Fruit fly (Drosophila melanogaster) whole organism, larva: ENCODE results near the gene Cdep.
A peak's percentile ranks its signal among the peaks of the same experiment; 100 is the strongest.

Experiments used
- noc ChIP-seq: fragments of 200-800 bp; sonication (Bioruptor generic); optimal IDR thresholded peaks from 3 replicates; lab custom pipeline; 2019; ENCODE audit warnings: missing biosample characterization, mild to moderate bottlenecking, missing genetic modification characterization, moderate library complexity

The Cdep gene

dm6 chr3R:4904844-4905243, 5.5 kb upstream of the Cdep start:
- TF ChIP-seq noc: no peak

- TF ChIP-seq noc: no peak
Measured at dm6 chr3R:4905764-4906626, 4.4 kb upstream of the Cdep start, which contains the start of gene Gnf1. Gene Gnf1 (plus strand): TSS chr3R:4906622.

dm6 chr3R:4906627-4906940, 3.8 kb upstream of the Cdep start:
- no peak for TF ChIP-seq noc

dm6 chr3R:4910839-4911341, 538 bp downstream of the Cdep start:
- no peak for TF ChIP-seq noc

dm6 chr3R:4912130-4912549, 1.8 kb downstream of the Cdep start:
- TF ChIP-seq noc: peak; percentile 83

dm6 chr3R:4913181-4913580, 2.8 kb downstream of the Cdep start:
- TF ChIP-seq noc: peak; percentile 17

- no peak for TF ChIP-seq noc
Measured at dm6 chr3R:4914439-4914880, 4.1 kb downstream of the Cdep start.

- no peak for TF ChIP-seq noc
Measured at dm6 chr3R:4947732-4948131, 37.4 kb downstream of the Cdep start.

dm6 chr3R:4951764-4952570, 41.6 kb downstream of the Cdep start:
- peak; percentile 11 for TF ChIP-seq noc

dm6 chr3R:4952571-4952929, 42.2 kb downstream of the Cdep start, which contains the start of gene Ubc6:
Gene Ubc6 (minus strand): TSS chr3R:4952682.
- no peak for TF ChIP-seq noc

dm6 chr3R:4955152-4955551, 44.8 kb downstream of the Cdep start, which contains the start of gene Jhbp3:
Gene Jhbp3 (minus strand): TSS chr3R:4955252.
- TF ChIP-seq noc: no peak

dm6 chr3R:4957812-4958211, 47.5 kb downstream of the Cdep start:
- no peak for TF ChIP-seq noc

dm6 chr3R:4960107-4960506, 49.8 kb downstream of the Cdep start:
- no peak for TF ChIP-seq noc

- no peak for TF ChIP-seq noc
Measured at dm6 chr3R:4960898-4961819, 50.8 kb downstream of the Cdep start, which contains the start of gene Jhbp2. Gene Jhbp2 (minus strand): TSS chr3R:4961351.

- TF ChIP-seq noc: no peak
Measured at dm6 chr3R:4961946-4962345, 51.6 kb downstream of the Cdep start.

- no peak for TF ChIP-seq noc
Measured at dm6 chr3R:4962689-4963088, 52.3 kb downstream of the Cdep start.
